In the genomic region with DNA sequence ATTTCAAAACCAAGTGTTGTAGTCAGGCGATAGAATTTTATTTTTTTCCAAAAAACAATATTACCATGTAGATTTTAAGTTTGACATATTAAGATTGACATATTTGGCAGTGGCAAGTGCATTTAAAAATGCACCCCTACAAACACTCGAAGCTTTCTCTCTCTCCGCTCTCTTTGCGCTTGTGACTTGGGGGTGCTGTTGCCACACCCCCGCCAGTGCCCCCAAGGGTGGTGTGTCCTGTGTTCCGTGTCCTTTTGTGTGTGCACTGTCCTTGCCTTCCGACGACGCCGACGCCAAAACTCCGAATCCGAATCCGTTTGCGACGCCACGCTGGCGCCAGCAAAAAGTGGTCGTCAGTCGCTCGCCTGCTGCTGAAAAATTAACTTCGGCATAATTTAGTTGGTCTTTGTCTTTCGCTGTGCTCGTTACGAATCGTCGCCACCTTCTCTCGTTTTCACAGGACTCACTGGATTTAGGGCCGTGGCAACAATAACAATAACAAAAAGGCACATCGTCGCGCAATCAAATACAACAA, we compare ENCODE assay signal across 2 fruit fly cellular contexts.
TF ChIP-seq lines count a peak whose summit lies in the region.

No protein-coding gene starts in this region.

- no peak for TF ChIP-seq CTCF in whole organism, embryonic (GFP tag; optimal IDR thresholded peaks at IDR 0.05; lab: Kevin White, UChicago)

TF ChIP-seq in whole organism, embryonic, 481 proteins besides CTCF, POLR2A, EP300 and RAD21:
- TF ChIP-seq GATAe (GFP tag; conservative IDR thresholded peaks at IDR 0.05; lab: Robert Waterston, UW): no peak
- TF ChIP-seq abd-A (tag; optimal IDR thresholded peaks at IDR 0.05; lab: Kevin White, UChicago): peak; percentile 28
- TF ChIP-seq luna (GFP tag; optimal IDR thresholded peaks at IDR 0.05; lab: Kevin White, UChicago): no peak
- TF ChIP-seq scrt (GFP tag; optimal IDR thresholded peaks at IDR 0.05; lab: Kevin White, UChicago): peak; percentile 32
- 0 out of 2 replicates have a peak, but pooled peaks have one; percentile 9 for TF ChIP-seq CG42726 (GFP tag; IDR thresholded peaks at IDR 0.05; lab: Robert Waterston, UW; ENCODE audit: partially characterized antibody)
- no peak for TF ChIP-seq psq (GFP tag; optimal IDR thresholded peaks at IDR 0.05; lab: Kevin White, UChicago)
- no peak for TF ChIP-seq Hmx (GFP tag; optimal IDR thresholded peaks at IDR 0.05; lab: Kevin White, UChicago)
- peak; percentile 79 for TF ChIP-seq ewg (GFP tag; optimal IDR thresholded peaks at IDR 0.05; lab: Kevin White, UChicago)
- TF ChIP-seq CG18599 (GFP tag; optimal IDR thresholded peaks at IDR 0.05; lab: Kevin White, UChicago): peak; percentile 33
- TF ChIP-seq Deaf1 (tag; optimal IDR thresholded peaks at IDR 0.05; lab: Kevin White, UChicago): peak; percentile 94
- TF ChIP-seq sens (GFP tag; lab: Kevin White, UChicago): peak; percentile 8
- TF ChIP-seq CG12071 (GFP tag; optimal IDR thresholded peaks at IDR 0.05; lab: Kevin White, UChicago): peak; percentile 19
- no peak for TF ChIP-seq Dip3 (GFP tag; optimal IDR thresholded peaks at IDR 0.05; lab: Kevin White, UChicago)
- peak; percentile 32 to 56 for TF ChIP-seq Trl (optimal IDR thresholded peaks at IDR 0.05; lab: Kevin White, UChicago)
- TF ChIP-seq Trl (GFP tag; optimal IDR thresholded peaks at IDR 0.05; lab: Kevin White, UChicago): no peak
- TF ChIP-seq crol (GFP tag; IDR thresholded peaks at IDR 0.05; lab: Robert Waterston, UW): peak; percentile 72
- TF ChIP-seq chinmo (GFP tag; IDR thresholded peaks at IDR 0.05; lab: Robert Waterston, UW; ENCODE audit: partially characterized antibody): 0 out of 4 replicates have a peak, but pooled peaks have one; percentile 31
- TF ChIP-seq CG16815 (GFP tag; optimal IDR thresholded peaks at IDR 0.05; lab: Kevin White, UChicago): no peak
- no peak for TF ChIP-seq CG2678 (tag; optimal IDR thresholded peaks at IDR 0.05; lab: Kevin White, UChicago)
- TF ChIP-seq CG13894 (tag; optimal IDR thresholded peaks at IDR 0.05; lab: Kevin White, UChicago): peak; percentile 2
- TF ChIP-seq Adf1 (GFP tag; IDR thresholded peaks at IDR 0.05; lab: Robert Waterston, UW): peak; percentile 47; the same call in 1 of the 2 replicates
- TF ChIP-seq Med (GFP tag; lab: Kevin White, UChicago): peak; percentile 73
- TF ChIP-seq Jarid2 (GFP tag; optimal IDR thresholded peaks at IDR 0.05; lab: Kevin White, UChicago): peak; percentile 38
- TF ChIP-seq CG8290 (GFP tag; optimal IDR thresholded peaks at IDR 0.05; lab: Kevin White, UChicago): no peak
- TF ChIP-seq CG8290 (tag; optimal IDR thresholded peaks at IDR 0.05; lab: Kevin White, UChicago): peak in 1 of 2 experiments; percentile 12
- no peak for TF ChIP-seq vnd (GFP tag; IDR thresholded peaks at IDR 0.05; lab: Robert Waterston, UW; ENCODE audit: partially characterized antibody)

TF ChIP-seq in whole organism, prepupa, 60 proteins besides CTCF, POLR2A, EP300 and RAD21:
- TF ChIP-seq eg (GFP tag; IDR thresholded peaks at IDR 0.05; lab: Robert Waterston, UW): no peak
- no peak for TF ChIP-seq fd59A (GFP tag; optimal IDR thresholded peaks at IDR 0.05; lab: Kevin White, UChicago)
- TF ChIP-seq svp (GFP tag; lab: Kevin White, UChicago): peak; percentile 2
- no peak for TF ChIP-seq CG11762 (GFP tag; optimal IDR thresholded peaks at IDR 0.05; lab: Kevin White, UChicago; ENCODE audit: insufficient read depth)
- TF ChIP-seq net (GFP tag; optimal IDR thresholded peaks at IDR 0.05; lab: Kevin White, UChicago): no peak
